Worm (Caenorhabditis elegans) whole organism, late embryonic: ENCODE data around the gene R05A10.6.

ENCODE experiments used
- C08G9.2 ChIP-seq: sonication (generic microtip); optimal IDR thresholded peaks from 2 replicates; lab custom pipeline; 2016; ENCODE audit warnings: mild to moderate bottlenecking, missing genetic modification characterization, moderate library complexity, missing compliant biosample characterization
- ahr-1 ChIP-seq: sonication (generic microtip); optimal IDR thresholded peaks from 2 replicates; lab custom pipeline; 2016; ENCODE audit warnings: missing genetic modification characterization, missing compliant biosample characterization
- ceh-14 ChIP-seq: sonication (generic microtip); optimal IDR thresholded peaks from 2 replicates; lab custom pipeline; 2016; ENCODE audit warnings: missing genotype, missing genetic modification characterization, missing compliant biosample characterization
- ceh-2 ChIP-seq: sonication (generic microtip); optimal IDR thresholded peaks from 2 replicates; lab custom pipeline; 2016; ENCODE audit warnings: missing genotype, missing genetic modification characterization, missing compliant biosample characterization
- ceh-24 ChIP-seq: sonication (generic microtip); optimal IDR thresholded peaks from 2 replicates; lab custom pipeline; 2016; ENCODE audit warnings: mild to moderate bottlenecking, missing genetic modification characterization, missing compliant biosample characterization
- ceh-30 ChIP-seq: fragments of 150-350 bp; optimal IDR thresholded peaks from 2 replicates; lab custom pipeline; 2014; ENCODE audit warnings: missing biosample characterization, missing genetic modification characterization
- ceh-6 ChIP-seq: fragments of 200-800 bp; sonication (Bioruptor generic); optimal IDR thresholded peaks from 2 replicates; lab custom pipeline; 2018; ENCODE audit warnings: mild to moderate bottlenecking, missing genetic modification characterization, missing compliant biosample characterization
- ceh-9 ChIP-seq: sonication (generic microtip); optimal IDR thresholded peaks from 2 replicates; lab custom pipeline; 2016; ENCODE audit warnings: mild to moderate bottlenecking, missing genetic modification characterization, inconsistent platforms, missing compliant biosample characterization
- eyg-1 ChIP-seq: sonication (generic microtip); optimal IDR thresholded peaks from 2 replicates; lab custom pipeline; 2016; ENCODE audit warnings: missing genotype, missing genetic modification characterization, missing compliant biosample characterization
- fax-1 ChIP-seq: sonication (generic microtip); optimal IDR thresholded peaks from 2 replicates; lab custom pipeline; 2016; ENCODE audit warnings: missing genotype, missing genetic modification characterization, missing compliant biosample characterization
- fkh-6 ChIP-seq: sonication (generic microtip); optimal IDR thresholded peaks from 2 replicates; lab custom pipeline; 2016; ENCODE audit warnings: missing genetic modification characterization, missing compliant biosample characterization
- gmeb-2 ChIP-seq: sonication (generic microtip); optimal IDR thresholded peaks from 2 replicates; lab custom pipeline; 2016; ENCODE audit warnings: missing genetic modification characterization, inconsistent platforms, missing compliant biosample characterization
- hlh-30 ChIP-seq: sonication (generic microtip); optimal IDR thresholded peaks from 2 replicates; lab custom pipeline; 2017; ENCODE audit warnings: antibody characterized with exemption, missing genetic modification characterization, missing compliant biosample characterization; ENCODE audit not compliant: insufficient read depth
- hlh-8 ChIP-seq: sonication (generic microtip); optimal IDR thresholded peaks from 2 replicates; lab custom pipeline; 2016; ENCODE audit warnings: missing genotype, missing genetic modification characterization, missing compliant biosample characterization
- lim-6 ChIP-seq: sonication (generic microtip); optimal IDR thresholded peaks from 2 replicates; lab custom pipeline; 2016; ENCODE audit warnings: missing genetic modification characterization, missing compliant biosample characterization
- nhr-232 ChIP-seq: sonication (generic microtip); optimal IDR thresholded peaks from 2 replicates; lab custom pipeline; 2016; ENCODE audit warnings: missing genetic modification characterization, missing compliant biosample characterization
- odd-2 ChIP-seq: sonication (generic microtip); optimal IDR thresholded peaks from 2 replicates; lab custom pipeline; 2017; ENCODE audit warnings: antibody characterized with exemption, mild to moderate bottlenecking, missing genetic modification characterization, missing compliant biosample characterization
- pat-9 ChIP-seq: fragments of 200-800 bp; sonication (Bioruptor generic); optimal IDR thresholded peaks from 2 replicates; lab custom pipeline; 2018; ENCODE audit warnings: mild to moderate bottlenecking, missing genetic modification characterization, moderate library complexity, missing compliant biosample characterization
- pha-4 ChIP-seq: fragments of 150-350 bp; optimal IDR thresholded peaks from 2 replicates; lab custom pipeline; 2018; ENCODE audit warnings: missing biosample characterization, missing genetic modification reagents, missing genetic modification characterization
- pqm-1 ChIP-seq: sonication (generic microtip); optimal IDR thresholded peaks from 2 replicates; lab custom pipeline; 2016; ENCODE audit warnings: missing genetic modification characterization, missing compliant biosample characterization
- pros-1 ChIP-seq: fragments of 150-350 bp; optimal IDR thresholded peaks from 2 replicates; lab custom pipeline; 2014; ENCODE audit warnings: missing biosample characterization, missing genetic modification reagents, missing genetic modification characterization
- rnt-1 ChIP-seq: sonication (generic microtip); optimal IDR thresholded peaks from 2 replicates; lab custom pipeline; 2016; ENCODE audit warnings: missing genetic modification characterization, missing compliant biosample characterization
- sox-2 ChIP-seq: fragments of 200-800 bp; sonication (Bioruptor generic); IDR thresholded peaks from 2 replicates; pipeline ENCODE4 v1.3.6; 2022; ENCODE audit warnings: missing genetic modification reagents, missing genetic modification characterization, missing compliant biosample characterization
- syd-9 ChIP-seq: sonication (generic microtip); optimal IDR thresholded peaks from 2 replicates; lab custom pipeline; 2016; ENCODE audit warnings: mild to moderate bottlenecking, missing genetic modification characterization, moderate library complexity, missing compliant biosample characterization
- tbx-2 ChIP-seq: sonication (generic microtip); optimal IDR thresholded peaks from 2 replicates; lab custom pipeline; 2016; ENCODE audit warnings: missing genetic modification characterization, missing compliant biosample characterization
- unc-55 ChIP-seq: sonication (generic microtip); optimal IDR thresholded peaks from 2 replicates; lab custom pipeline; 2017; ENCODE audit warnings: missing biosample characterization, missing genetic modification reagents, missing genetic modification characterization

The R05A10.6 gene

DNA sequence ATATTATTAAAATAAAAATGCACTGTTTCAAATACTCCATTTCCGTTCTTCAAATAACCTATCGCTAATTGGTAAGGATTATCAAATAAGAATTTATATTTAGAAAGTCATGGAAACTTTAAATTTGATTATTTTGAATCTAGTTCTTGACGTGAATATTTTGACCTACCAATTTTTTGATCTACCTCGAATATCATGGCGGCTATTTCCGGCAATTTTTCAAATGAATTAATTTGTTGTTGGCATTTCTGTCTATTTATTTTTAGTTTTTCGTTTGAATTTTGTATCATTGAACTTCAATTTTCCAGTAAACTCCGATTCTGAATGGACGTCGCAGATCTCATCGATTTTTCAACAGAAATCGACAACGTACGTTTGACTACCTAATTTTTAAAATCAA, 37.6 kb downstream of the R05A10.6 start, which contains the start of gene F02H6.3:
Gene F02H6.3, plus strand, starts transcription at position 266 of the 400 bp plus-strand sequence.
- TF ChIP-seq eyg-1 (tag; lab: Kevin White, UChicago) (no peak), C08G9.2 (tag; lab: Kevin White, UChicago) (no peak), ceh-6 (GFP tag; lab: Kevin White, UChicago) (no peak), rnt-1 (tag; lab: Kevin White, UChicago) (no peak), unc-55 (GFP tag; lab: Kevin White, UChicago) (no peak), hlh-30 (tag; lab: Kevin White, UChicago) (no peak), lim-6 (tag; lab: Kevin White, UChicago) (no peak), nhr-232 (tag; lab: Kevin White, UChicago) (no peak), ceh-24 (tag; lab: Kevin White, UChicago) (no peak), fax-1 (no peak), tbx-2 (tag; lab: Kevin White, UChicago) (no peak), ceh-2 (tag; lab: Kevin White, UChicago) (no peak), pqm-1 (tag; lab: Kevin White, UChicago) (no peak), pha-4 (tag; lab: Kevin White, UChicago) (no peak), ceh-30 (tag; lab: Kevin White, UChicago) (no peak), fkh-6 (tag; lab: Kevin White, UChicago) (no peak), sox-2 (GFP tag; lab: Robert Waterston, UW) (no peak), pros-1 (no peak), odd-2 (tag; lab: Kevin White, UChicago) (no peak), syd-9 (no peak)

DNA sequence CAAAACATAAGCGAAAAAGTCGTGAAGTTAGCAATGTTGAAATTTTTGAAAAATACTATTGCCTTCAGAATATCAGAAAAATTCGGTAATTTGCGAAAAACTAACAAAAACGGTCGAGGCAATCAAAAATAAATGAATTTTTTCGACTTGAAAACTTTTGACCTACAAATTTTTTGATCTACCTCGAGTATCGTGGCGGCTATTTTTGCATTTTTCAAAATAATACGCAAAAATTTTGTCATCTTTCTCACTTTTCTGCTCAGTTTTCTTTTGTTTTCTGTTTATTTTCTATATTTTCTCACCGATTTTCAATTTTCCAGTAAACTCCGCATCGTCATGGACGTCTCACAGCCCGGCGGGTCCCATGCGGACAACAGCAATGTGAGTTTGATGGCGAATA, 50.2 kb downstream of the R05A10.6 start:
- TF ChIP-seq hlh-8 (no peak), pros-1 (no peak), ceh-14 (tag; lab: Kevin White, UChicago) (no peak), unc-55 (GFP tag; lab: Kevin White, UChicago) (no peak), ahr-1 (tag; lab: Kevin White, UChicago) (no peak), fkh-6 (tag; lab: Kevin White, UChicago) (no peak), rnt-1 (tag; lab: Kevin White, UChicago) (no peak), ceh-9 (no peak), gmeb-2 (no peak), tbx-2 (tag; lab: Kevin White, UChicago) (no peak), C08G9.2 (tag; lab: Kevin White, UChicago) (no peak), pat-9 (tag; lab: Kevin White, UChicago) (no peak)
